Fruit fly (Drosophila melanogaster) whole organism, embryonic: Measurements from ENCODE around the gene CG31268.

ENCODE experiments used
- Bgb ChIP-seq: fragments of 200-800 bp; sonication (Bioruptor generic); IDR thresholded peaks from 2 replicates; pipeline ENCODE4 v1.3.6; 2022; ENCODE audit warnings: missing biosample characterization, missing genetic modification characterization; ENCODE audit not compliant: partially characterized antibody
- CG11560 ChIP-seq: fragments of 200-800 bp; sonication (Bioruptor generic); IDR thresholded peaks from 3 replicates; pipeline ENCODE4 v1.3.6; 2022; ENCODE audit warnings: missing biosample characterization, missing genetic modification characterization
- CG1233 ChIP-seq: fragments of 200-800 bp; sonication (Bioruptor generic); optimal IDR thresholded peaks from 4 replicates; lab custom pipeline; 2018; ENCODE audit warnings: missing biosample characterization, mild to moderate bottlenecking, missing genetic modification characterization
- CG12769 ChIP-seq: fragments of 200-800 bp; sonication (Bioruptor generic); optimal IDR thresholded peaks from 2 replicates; lab custom pipeline; 2019; ENCODE audit warnings: missing biosample characterization, mild to moderate bottlenecking, missing genetic modification characterization, moderate library complexity
- CG13775 ChIP-seq: fragments of 200-800 bp; sonication (Bioruptor generic); optimal IDR thresholded peaks from 3 replicates; lab custom pipeline; 2017; ENCODE audit warnings: missing biosample characterization, mild to moderate bottlenecking, missing genetic modification characterization
- CG14710 ChIP-seq: fragments of 200-800 bp; sonication (Bioruptor generic); optimal IDR thresholded peaks from 3 replicates; lab custom pipeline; 2019; ENCODE audit warnings: missing biosample characterization, mild to moderate bottlenecking, missing genetic modification characterization, moderate library complexity
- CG15601 ChIP-seq: fragments of 200-800 bp; sonication (Bioruptor generic); optimal IDR thresholded peaks from 3 replicates; lab custom pipeline; 2019; ENCODE audit warnings: missing biosample characterization, mild to moderate bottlenecking, missing genetic modification characterization, moderate library complexity
- CG17186 ChIP-seq: fragments of 200-800 bp; sonication (Bioruptor generic); optimal IDR thresholded peaks from 3 replicates; lab custom pipeline; 2017; ENCODE audit warnings: missing biosample characterization, missing genetic modification reagents, missing genetic modification characterization
- CG17829 ChIP-seq: fragments of 200-800 bp; optimal IDR thresholded peaks from 2 replicates; lab custom pipeline; 2019; ENCODE audit warnings: missing biosample characterization, mild to moderate bottlenecking, missing genetic modification characterization, moderate library complexity
- CG18764 ChIP-seq: fragments of 200-800 bp; sonication (Bioruptor generic); optimal IDR thresholded peaks from 3 replicates; lab custom pipeline; 2016; ENCODE audit warnings: missing biosample characterization, missing genetic modification characterization
- CG33213 ChIP-seq: fragments of 200-800 bp; sonication (Bioruptor generic); optimal IDR thresholded peaks from 3 replicates; lab custom pipeline; 2016; ENCODE audit warnings: missing biosample characterization, missing genetic modification characterization
- CG3847 ChIP-seq: fragments of 200-800 bp; sonication (Bioruptor generic); IDR thresholded peaks from 2 replicates; pipeline ENCODE4 v1.3.6; 2022; ENCODE audit warnings: missing biosample characterization, missing genetic modification characterization
- CG4404 ChIP-seq: fragments of 200-800 bp; sonication (Bioruptor generic); IDR thresholded peaks from 2 replicates; pipeline ENCODE4 v1.3.6; 2022; ENCODE audit warnings: missing biosample characterization, missing genetic modification characterization
- CG9437 ChIP-seq: fragments of 200-800 bp; sonication (Bioruptor generic); optimal IDR thresholded peaks from 2 replicates; lab custom pipeline; 2018; ENCODE audit warnings: missing biosample characterization, mild to moderate bottlenecking, missing genetic modification characterization
- CG9727 ChIP-seq: fragments of 200-800 bp; sonication (Bioruptor generic); optimal IDR thresholded peaks from 3 replicates; lab custom pipeline; 2017; ENCODE audit warnings: missing biosample characterization, mild to moderate bottlenecking, missing genetic modification characterization
- CG9817 ChIP-seq: fragments of 200-800 bp; sonication (Bioruptor generic); optimal IDR thresholded peaks from 2 replicates; lab custom pipeline; 2018; ENCODE audit warnings: missing biosample characterization, mild to moderate bottlenecking, missing genetic modification characterization, moderate library complexity
- CG9932 ChIP-seq: fragments of 200-800 bp; sonication (Bioruptor generic); IDR thresholded peaks from 2 replicates; pipeline ENCODE4 v1.3.6; 2022; ENCODE audit warnings: missing biosample characterization, missing genetic modification characterization
- D19A ChIP-seq: fragments of 200-800 bp; optimal IDR thresholded peaks from 3 replicates; lab custom pipeline; 2019; ENCODE audit warnings: missing biosample characterization, mild to moderate bottlenecking, missing genetic modification characterization, moderate library complexity
- Dll ChIP-seq: fragments of 200-800 bp; sonication (Bioruptor generic); IDR thresholded peaks from 4 replicates; pipeline ENCODE4 v1.3.6; 2022; ENCODE audit warnings: missing biosample characterization, missing genetic modification characterization; ENCODE audit not compliant: partially characterized antibody
- Ets97D ChIP-seq: fragments of 200-800 bp; sonication (Bioruptor generic); optimal IDR thresholded peaks from 3 replicates; lab custom pipeline; 2016; ENCODE audit warnings: missing biosample characterization, missing genetic modification characterization
- HLH4C ChIP-seq: fragments of 200-800 bp; sonication (Bioruptor generic); IDR thresholded peaks from 3 replicates; pipeline ENCODE4 v1.3.6; 2022; ENCODE audit warnings: missing biosample characterization, missing genetic modification characterization; ENCODE audit not compliant: partially characterized antibody
- HLH54F ChIP-seq: fragments of 200-800 bp; sonication (Bioruptor generic); optimal IDR thresholded peaks from 3 replicates; lab custom pipeline; 2016; ENCODE audit warnings: missing biosample characterization, missing genetic modification characterization
- Hmx ChIP-seq: fragments of 200-800 bp; sonication (Bioruptor generic); optimal IDR thresholded peaks from 2 replicates; lab custom pipeline; 2016; ENCODE audit warnings: missing biosample characterization, missing genetic modification characterization
- Hr3 ChIP-seq: fragments of 200-800 bp; sonication (Bioruptor generic); optimal IDR thresholded peaks from 3 replicates; lab custom pipeline; 2016; ENCODE audit warnings: missing biosample characterization, missing genetic modification characterization
- NC2β ChIP-seq: fragments of 200-800 bp; sonication (Bioruptor generic); optimal IDR thresholded peaks from 2 replicates; lab custom pipeline; 2016; ENCODE audit warnings: missing biosample characterization, missing genetic modification characterization
- Rfx ChIP-seq: fragments of 200-800 bp; sonication (Bioruptor generic); IDR thresholded peaks from 2 replicates; pipeline ENCODE4 v1.3.6; 2022; ENCODE audit warnings: missing biosample characterization, missing genetic modification characterization
- Scr ChIP-seq: fragments of 200-800 bp; sonication (Bioruptor generic); IDR thresholded peaks from 2 replicates; pipeline ENCODE4 v1.3.6; 2022; ENCODE audit warnings: missing biosample characterization, missing genetic modification characterization; ENCODE audit not compliant: partially characterized antibody
- Sry-β ChIP-seq: fragments of 200-800 bp; sonication (Bioruptor generic); optimal IDR thresholded peaks from 2 replicates; lab custom pipeline; 2018; ENCODE audit warnings: missing biosample characterization, mild to moderate bottlenecking, missing genetic modification characterization, moderate library complexity
- Xbp1 ChIP-seq: fragments of 200-800 bp; sonication (Bioruptor generic); optimal IDR thresholded peaks from 3 replicates; lab custom pipeline; 2016; ENCODE audit warnings: missing biosample characterization, mild to moderate bottlenecking, missing genetic modification characterization
- ash1 ChIP-seq: fragments of 200-800 bp; sonication (Bioruptor generic); optimal IDR thresholded peaks from 2 replicates; lab custom pipeline; 2018; ENCODE audit warnings: missing biosample characterization, mild to moderate bottlenecking, missing genetic modification characterization
- bbx ChIP-seq: fragments of 200-800 bp; sonication (Bioruptor generic); IDR thresholded peaks from 2 replicates; pipeline ENCODE4 v1.3.6; 2022; ENCODE audit warnings: missing biosample characterization, missing genetic modification characterization; ENCODE audit not compliant: partially characterized antibody
- crol ChIP-seq: fragments of 200-800 bp; sonication (Bioruptor generic); IDR thresholded peaks from 2 replicates; pipeline ENCODE4 v1.3.6; 2022; ENCODE audit warnings: missing biosample characterization, missing genetic modification characterization
- crp ChIP-seq, 2 experiments: fragments of 200-800 bp; sonication (Bioruptor generic); optimal IDR thresholded peaks; 2 replicates in 1 of 2; 3 replicates in 1 of 2; lab custom pipeline; 2017; ENCODE audit warnings: missing biosample characterization in 2 of 2, missing genetic modification characterization in 2 of 2, mild to moderate bottlenecking in 1 of 2, moderate library complexity in 1 of 2
- gfzf ChIP-seq: fragments of 200-800 bp; sonication (Bioruptor generic); optimal IDR thresholded peaks from 2 replicates; lab custom pipeline; 2016; ENCODE audit warnings: missing biosample characterization, mild to moderate bottlenecking, missing genetic modification characterization, moderate library complexity
- gro ChIP-seq: fragments of 200-800 bp; sonication (Bioruptor generic); optimal IDR thresholded peaks from 2 replicates; lab custom pipeline; 2016; ENCODE audit warnings: missing biosample characterization, missing genetic modification characterization
- hb ChIP-seq: fragments of 200-800 bp; sonication (Bioruptor generic); IDR thresholded peaks from 3 replicates; pipeline ENCODE4 v1.3.6; 2022; ENCODE audit warnings: missing biosample characterization, missing genetic modification characterization; ENCODE audit not compliant: partially characterized antibody
- ind ChIP-seq: fragments of 200-800 bp; sonication (Bioruptor generic); optimal IDR thresholded peaks from 3 replicates; lab custom pipeline; 2016; ENCODE audit warnings: missing biosample characterization, missing genetic modification characterization
- inv ChIP-seq: fragments of 200-800 bp; sonication (Bioruptor generic); IDR thresholded peaks from 2 replicates; pipeline ENCODE4 v1.3.6; 2022; ENCODE audit warnings: missing biosample characterization, missing genetic modification characterization; ENCODE audit not compliant: partially characterized antibody
- knrl ChIP-seq: fragments of 200-800 bp; sonication (Bioruptor generic); IDR thresholded peaks from 3 replicates; pipeline ENCODE4 v1.3.6; 2022; ENCODE audit warnings: missing biosample characterization, missing genetic modification characterization; ENCODE audit not compliant: partially characterized antibody
- lola ChIP-seq, 3 experiments: fragments of >200 bp in 2 of 3; fragments of 200-800 bp in 1 of 3; sonication (Bioruptor generic) in 1 of 3; optimal IDR thresholded peaks; 2 replicates each; lab custom pipeline; 2017 to 2019; ENCODE audit warnings: missing biosample characterization in 3 of 3, missing genetic modification characterization in 3 of 3, mild to moderate bottlenecking in 1 of 3, moderate library complexity in 1 of 3
- pan ChIP-seq, 4 experiments: fragments of >200 bp in 3 of 4; fragments of 200-800 bp in 1 of 4; sonication (Bioruptor generic) in 1 of 4; optimal IDR thresholded peaks in 3 of 4; IDR thresholded peaks in 1 of 4; 2 replicates each; pipeline versions ENCODE4 v1.3.6 to Lab custom; 2017 to 2022; ENCODE audit warnings: missing biosample characterization in 2 of 4, missing genetic modification characterization in 2 of 4, mixed read lengths in 1 of 4
- row ChIP-seq: fragments of 200-800 bp; sonication (Bioruptor generic); IDR thresholded peaks from 3 replicates; pipeline ENCODE4 v1.3.6; 2022; ENCODE audit warnings: missing biosample characterization, missing genetic modification characterization
- sim ChIP-seq: fragments of 200-800 bp; sonication (Bioruptor generic); IDR thresholded peaks from 2 replicates; pipeline ENCODE4 v1.3.6; 2022; ENCODE audit warnings: missing biosample characterization, missing genetic modification characterization
- slou ChIP-seq: fragments of 200-800 bp; sonication (Bioruptor generic); optimal IDR thresholded peaks from 3 replicates; lab custom pipeline; 2016; ENCODE audit warnings: missing biosample characterization, missing genetic modification characterization
- slp2 ChIP-seq: fragments of 200-800 bp; sonication (Bioruptor generic); optimal IDR thresholded peaks from 2 replicates; lab custom pipeline; 2016; ENCODE audit warnings: missing biosample characterization, missing genetic modification characterization
- tin ChIP-seq: fragments of 200-800 bp; sonication (Bioruptor generic); optimal IDR thresholded peaks from 3 replicates; lab custom pipeline; 2016; ENCODE audit warnings: missing biosample characterization, missing genetic modification characterization
- vnd ChIP-seq: fragments of 200-800 bp; sonication (Bioruptor generic); IDR thresholded peaks from 3 replicates; pipeline ENCODE4 v1.3.6; 2022; ENCODE audit warnings: missing biosample characterization, missing genetic modification characterization; ENCODE audit not compliant: partially characterized antibody

The CG31268 gene

dm6 chr3R:17042838-17043569 is 11.4 kb downstream of the CG31268 start, which contains the start of the genes bdwf and Patr-1 (continued):
- peak; percentile 46 for TF ChIP-seq CG17186 (GFP tag; lab: Kevin White, UChicago)
- no peak for TF ChIP-seq CG12769 (tag; lab: Kevin White, UChicago)
- TF ChIP-seq row (GFP tag; lab: Robert Waterston, UW), result peak; percentile 75
- peak; percentile 11 for TF ChIP-seq Xbp1 (GFP tag; lab: Kevin White, UChicago)
- peak; percentile 95 for TF ChIP-seq Scr (GFP tag; lab: Robert Waterston, UW)
- TF ChIP-seq lola (GFP tag; optimal IDR thresholded peaks at IDR 0.05; lab: Kevin White, UChicago), result peak in 1 of 3 experiments; percentile 36
- TF ChIP-seq CG9727 (GFP tag; lab: Kevin White, UChicago), result peak; percentile 53
- peak; percentile 15 for TF ChIP-seq D19A
- TF ChIP-seq bbx (GFP tag; lab: Robert Waterston, UW), result peak; percentile 89
- peak; percentile 10 for TF ChIP-seq slp2 (GFP tag; lab: Kevin White, UChicago)
- peak; percentile 94 for TF ChIP-seq hb
- TF ChIP-seq Sry-β (GFP tag; lab: Kevin White, UChicago), result peak; percentile 33
- peak; percentile 33 for TF ChIP-seq CG15601
- peak; percentile 93 for TF ChIP-seq vnd (GFP tag; lab: Robert Waterston, UW)
- no peak for TF ChIP-seq CG33213 (GFP tag; lab: Kevin White, UChicago)
- TF ChIP-seq CG4404 (GFP tag; lab: Robert Waterston, UW), result 0 out of 2 replicates have a peak, but pooled peaks have one; percentile 6
- TF ChIP-seq inv (GFP tag; lab: Robert Waterston, UW), result peak; percentile 92
- peak in 1 of 2 experiments; percentile 6 for TF ChIP-seq crp (GFP tag; optimal IDR thresholded peaks at IDR 0.05; lab: Kevin White, UChicago)
- TF ChIP-seq CG17829, result peak; percentile 35
- TF ChIP-seq CG3847 (GFP tag; lab: Robert Waterston, UW), result peak; percentile 25; the same call in 1 of the 2 replicates
- TF ChIP-seq CG1233, result peak; percentile 33
- no peak for TF ChIP-seq sim (GFP tag; lab: Robert Waterston, UW)
- peak; percentile 42 for TF ChIP-seq CG13775 (GFP tag; lab: Kevin White, UChicago)
- TF ChIP-seq tin (GFP tag; lab: Kevin White, UChicago), result peak; percentile 8
- peak; percentile 4 for TF ChIP-seq NC2β
- TF ChIP-seq HLH54F (GFP tag; lab: Kevin White, UChicago), result peak; percentile 53
- peak; percentile 47 for TF ChIP-seq CG9437
- TF ChIP-seq slou (GFP tag; lab: Kevin White, UChicago), result peak; percentile 16
- TF ChIP-seq Rfx (GFP tag; lab: Robert Waterston, UW), result no peak
- peak; percentile 35 for TF ChIP-seq Hr3 (GFP tag; lab: Kevin White, UChicago)
- TF ChIP-seq CG9817, result peak; percentile 4
- TF ChIP-seq gfzf (GFP tag; lab: Kevin White, UChicago), result peak; percentile 17
- TF ChIP-seq Bgb, result peak; percentile 89
- TF ChIP-seq crol (GFP tag; lab: Robert Waterston, UW), result no peak
- peak; percentile 91 for TF ChIP-seq HLH4C (GFP tag; lab: Robert Waterston, UW)
- TF ChIP-seq CG18764 (GFP tag; lab: Kevin White, UChicago), result peak; percentile 30
- TF ChIP-seq knrl, result peak; percentile 94
- TF ChIP-seq gro (GFP tag; lab: Kevin White, UChicago), result peak; percentile 15
- TF ChIP-seq CG11560, result peak; percentile 59; the same call in 1 of the 3 replicates
- peak; percentile 37 for TF ChIP-seq ind
- TF ChIP-seq CG9932 (GFP tag; lab: Robert Waterston, UW), result peak; percentile 38; the same call in 1 of the 2 replicates
- no peak for TF ChIP-seq pan (optimal IDR thresholded peaks at IDR 0.05; lab: Kevin White, UChicago)
- TF ChIP-seq pan (GFP tag; optimal IDR thresholded peaks at IDR 0.05 in 1 of 2, IDR thresholded peaks at IDR 0.05 in 1 of 2), result no peak
- TF ChIP-seq CG14710 (tag; lab: Kevin White, UChicago), result peak; percentile 69
- TF ChIP-seq ash1 (GFP tag; lab: Kevin White, UChicago), result no peak
- TF ChIP-seq Hmx (GFP tag; lab: Kevin White, UChicago), result no peak
- peak; percentile 51 for TF ChIP-seq Ets97D
- TF ChIP-seq Dll (GFP tag; lab: Robert Waterston, UW), result peak; percentile 92
